Worm (Caenorhabditis elegans): ENCODE data around the gene msp-64.

ce11 chrII:5833136-5833535, 23.0 kb upstream of the msp-64 start, which contains the start of gene gtap-1:
- TF ChIP-seq ama-1 (optimal IDR thresholded peaks at IDR 0.05) (no peak), ceh-13 (GFP tag; optimal IDR thresholded peaks at IDR 0.05) (no peak), flt-1 (GFP tag; IDR thresholded peaks at IDR 0.05) (no peak), F13C5.2 (tag; optimal IDR thresholded peaks at IDR 0.05) (no peak), ceh-36 (tag; optimal IDR thresholded peaks at IDR 0.05) (no peak), hmg-4 (GFP tag; optimal IDR thresholded peaks at IDR 0.05) (no peak), tbx-37 (GFP tag; conservative IDR thresholded peaks at IDR 0.05) (no peak), aly-1 (tag; optimal IDR thresholded peaks at IDR 0.05) (no peak), pes-1 (GFP tag; IDR thresholded peaks at IDR 0.05) (no peak), tbx-11 (GFP tag; IDR thresholded peaks at IDR 0.05) (no peak), hmbx-1 (tag; optimal IDR thresholded peaks at IDR 0.05) (no peak), ets-7 (tag; optimal IDR thresholded peaks at IDR 0.05) (no peak), tra-4 (tag; optimal IDR thresholded peaks at IDR 0.05) (no peak)
